Worm (Caenorhabditis elegans) whole organism, midembryonic: ENCODE data around the gene W04H10.1.

Experiments
- T22C8.4 ChIP-seq: fragments of 200-800 bp; sonication (Bioruptor generic); IDR thresholded peaks from 2 replicates; pipeline ENCODE4 v1.3.6; 2022; ENCODE audit warnings: missing genetic modification characterization, missing compliant biosample characterization
- cog-1 ChIP-seq: sonication (generic microtip); optimal IDR thresholded peaks from 2 replicates; lab custom pipeline; 2016; ENCODE audit warnings: missing genetic modification characterization, missing compliant biosample characterization
- flt-1 ChIP-seq: fragments of 200-800 bp; sonication (Bioruptor generic); IDR thresholded peaks from 2 replicates; pipeline ENCODE4 v1.3.6; 2022; ENCODE audit warnings: missing genetic modification characterization, missing compliant biosample characterization
- klf-2 ChIP-seq: fragments of 200-800 bp; sonication (Bioruptor generic); conservative IDR thresholded peaks from 2 replicates; pipeline ENCODE4 v1.3.6; 2022; ENCODE audit warnings: missing genetic modification reagents, missing genetic modification characterization, missing compliant biosample characterization
- med-1 ChIP-seq: sonication (generic microtip); optimal IDR thresholded peaks from 2 replicates; lab custom pipeline; 2017; ENCODE audit warnings: missing genetic modification characterization, mild to moderate bottlenecking, missing compliant biosample characterization, antibody characterized with exemption, missing genetic modification reagents; ENCODE audit not compliant: insufficient read depth
- ref-1 ChIP-seq: fragments of 200-800 bp; sonication (Bioruptor generic); conservative IDR thresholded peaks from 2 replicates; pipeline ENCODE4 v1.3.6; 2022; ENCODE audit warnings: missing genetic modification reagents, missing genetic modification characterization, missing compliant biosample characterization
- tab-1 ChIP-seq: fragments of 200-800 bp; sonication (Bioruptor generic); IDR thresholded peaks from 2 replicates; pipeline ENCODE4 v1.3.6; 2022; ENCODE audit warnings: missing genetic modification characterization, missing compliant biosample characterization
- ztf-23 ChIP-seq: fragments of 200-800 bp; sonication (Bioruptor generic); IDR thresholded peaks from 2 replicates; pipeline ENCODE4 v1.3.6; 2022; ENCODE audit warnings: missing genetic modification reagents, missing genetic modification characterization, missing compliant biosample characterization
- ztf-29 ChIP-seq: fragments of 200-800 bp; sonication (Bioruptor generic); IDR thresholded peaks from 2 replicates; pipeline ENCODE4 v1.3.6; 2022; ENCODE audit warnings: missing genetic modification reagents, missing genetic modification characterization, missing compliant biosample characterization

Gene W04H10.1

ce11 chrII:608757-609156 is at the start of gene W04H10.1:
TSS of gene W04H10.1 (plus strand) at chrII:609057.
- TF ChIP-seq cog-1 (tag; lab: Kevin White, UChicago) = no peak
- TF ChIP-seq tab-1 (GFP tag; lab: Robert Waterston, UW) = no peak
- no peak for TF ChIP-seq ref-1
- TF ChIP-seq klf-2 (GFP tag; lab: Robert Waterston, UW) = no peak
- TF ChIP-seq flt-1 = no peak
- no peak for TF ChIP-seq ztf-23 (GFP tag; lab: Robert Waterston, UW)
- TF ChIP-seq T22C8.4 (GFP tag; lab: Robert Waterston, UW) = no peak
- TF ChIP-seq ztf-29 (GFP tag; lab: Robert Waterston, UW) = no peak
- TF ChIP-seq med-1 (GFP tag; lab: Kevin White, UChicago) = no peak

- TF ChIP-seq flt-1 = no peak
- TF ChIP-seq ztf-23 (GFP tag; lab: Robert Waterston, UW) = no peak
- TF ChIP-seq T22C8.4 (GFP tag; lab: Robert Waterston, UW) = no peak
- TF ChIP-seq med-1 (GFP tag; lab: Kevin White, UChicago) = no peak
- no peak for TF ChIP-seq ztf-29 (GFP tag; lab: Robert Waterston, UW)
- TF ChIP-seq ref-1 = no peak
- TF ChIP-seq tab-1 (GFP tag; lab: Robert Waterston, UW) = no peak
- TF ChIP-seq cog-1 (tag; lab: Kevin White, UChicago) = no peak
- no peak for TF ChIP-seq klf-2 (GFP tag; lab: Robert Waterston, UW)
Observed at ce11 chrII:568776-569175, 40.1 kb upstream of the W04H10.1 start, which contains the start of gene W08F4.5. TSS of gene W08F4.5 (minus strand) at chrII:568876.

ce11 chrII:572010-572409 is 36.8 kb upstream of the W04H10.1 start, which contains the start of gene mlt-8:
TSS of gene mlt-8 (minus strand) at chrII:572110.
- TF ChIP-seq T22C8.4 (GFP tag; lab: Robert Waterston, UW) = no peak
- TF ChIP-seq tab-1 (GFP tag; lab: Robert Waterston, UW) = no peak
- no peak for TF ChIP-seq klf-2 (GFP tag; lab: Robert Waterston, UW)
- no peak for TF ChIP-seq flt-1
- TF ChIP-seq ref-1 = no peak
- no peak for TF ChIP-seq ztf-23 (GFP tag; lab: Robert Waterston, UW)
- no peak for TF ChIP-seq cog-1 (tag; lab: Kevin White, UChicago)
- TF ChIP-seq ztf-29 (GFP tag; lab: Robert Waterston, UW) = no peak
- no peak for TF ChIP-seq med-1 (GFP tag; lab: Kevin White, UChicago)

ce11 chrII:573580-573979 is 35.3 kb upstream of the W04H10.1 start:
- peak; percentile 32; the same call in 1 of the 2 replicates for TF ChIP-seq ztf-29 (GFP tag; lab: Robert Waterston, UW)

- TF ChIP-seq ztf-29 (GFP tag; lab: Robert Waterston, UW) = no peak
- TF ChIP-seq ztf-23 (GFP tag; lab: Robert Waterston, UW) = no peak
- TF ChIP-seq tab-1 (GFP tag; lab: Robert Waterston, UW) = no peak
- no peak for TF ChIP-seq klf-2 (GFP tag; lab: Robert Waterston, UW)
- TF ChIP-seq ref-1 = no peak
- no peak for TF ChIP-seq flt-1
- no peak for TF ChIP-seq T22C8.4 (GFP tag; lab: Robert Waterston, UW)
- TF ChIP-seq cog-1 (tag; lab: Kevin White, UChicago) = no peak
- TF ChIP-seq med-1 (GFP tag; lab: Kevin White, UChicago) = no peak
Observed at ce11 chrII:574064-574463, 34.8 kb upstream of the W04H10.1 start.

ce11 chrII:577632-578031 is 31.2 kb upstream of the W04H10.1 start, which contains the start of gene W08F4.7:
TSS of gene W08F4.7 (minus strand) at chrII:577732.
- TF ChIP-seq flt-1 = no peak
- TF ChIP-seq tab-1 (GFP tag; lab: Robert Waterston, UW) = no peak

ce11 chrII:578803-579202 is 30.1 kb upstream of the W04H10.1 start:
- TF ChIP-seq ztf-23 (GFP tag; lab: Robert Waterston, UW) (no peak), med-1 (GFP tag; lab: Kevin White, UChicago) (no peak), T22C8.4 (GFP tag; lab: Robert Waterston, UW) (no peak), flt-1 (no peak)

- TF ChIP-seq ref-1 = no peak
- TF ChIP-seq klf-2 (GFP tag; lab: Robert Waterston, UW) = no peak
- TF ChIP-seq med-1 (GFP tag; lab: Kevin White, UChicago) = no peak
- TF ChIP-seq tab-1 (GFP tag; lab: Robert Waterston, UW) = no peak
- no peak for TF ChIP-seq flt-1
- no peak for TF ChIP-seq ztf-23 (GFP tag; lab: Robert Waterston, UW)
- TF ChIP-seq T22C8.4 (GFP tag; lab: Robert Waterston, UW) = no peak
- TF ChIP-seq cog-1 (tag; lab: Kevin White, UChicago) = no peak
- no peak for TF ChIP-seq ztf-29 (GFP tag; lab: Robert Waterston, UW)
Observed at ce11 chrII:580189-580643, 28.6 kb upstream of the W04H10.1 start, which contains the start of the genes cdc-37 and W08F4.3. TSS of gene cdc-37 (minus strand) at chrII:580593. TSS of gene W08F4.3 (plus strand) at chrII:580602.

- TF ChIP-seq cog-1 (tag; lab: Kevin White, UChicago) (no peak), ztf-29 (GFP tag; lab: Robert Waterston, UW) (no peak), ref-1 (no peak), ztf-23 (GFP tag; lab: Robert Waterston, UW) (no peak), T22C8.4 (GFP tag; lab: Robert Waterston, UW) (no peak), flt-1 (no peak), med-1 (GFP tag; lab: Kevin White, UChicago) (no peak), tab-1 (GFP tag; lab: Robert Waterston, UW) (no peak), klf-2 (GFP tag; lab: Robert Waterston, UW) (no peak)
Observed at ce11 chrII:581983-582382, 26.9 kb upstream of the W04H10.1 start.

- TF ChIP-seq klf-2 (GFP tag; lab: Robert Waterston, UW) (no peak), tab-1 (GFP tag; lab: Robert Waterston, UW) (no peak), cog-1 (tag; lab: Kevin White, UChicago) (no peak), flt-1 (no peak), ztf-23 (GFP tag; lab: Robert Waterston, UW) (no peak), T22C8.4 (GFP tag; lab: Robert Waterston, UW) (no peak), med-1 (GFP tag; lab: Kevin White, UChicago) (no peak), ztf-29 (GFP tag; lab: Robert Waterston, UW) (no peak), ref-1 (no peak)
Observed at ce11 chrII:582649-583048, 26.2 kb upstream of the W04H10.1 start, which contains the start of gene fbxb-14. TSS of gene fbxb-14 (minus strand) at chrII:582749.
